Fruit fly (Drosophila melanogaster) whole organism, embryonic: ENCODE data around the gene CG7912.

ENCODE experiments used
- CG11085 ChIP-seq: fragments of 200-800 bp; sonication (Bioruptor generic); IDR thresholded peaks from 2 replicates; pipeline ENCODE4 v1.3.6; 2022; ENCODE audit warnings: missing biosample characterization, missing genetic modification characterization
- CG12104 ChIP-seq: fragments of 200-800 bp; sonication (Bioruptor generic); optimal IDR thresholded peaks from 3 replicates; lab custom pipeline; 2016; ENCODE audit warnings: missing biosample characterization, missing genetic modification characterization
- CG15269 ChIP-seq: fragments of 200-800 bp; sonication (Bioruptor generic); optimal IDR thresholded peaks from 2 replicates; lab custom pipeline; 2018; ENCODE audit warnings: missing biosample characterization, mild to moderate bottlenecking, missing genetic modification characterization, moderate library complexity
- CG16779 ChIP-seq: fragments of 200-800 bp; sonication (Bioruptor generic); IDR thresholded peaks from 2 replicates; pipeline ENCODE4 v1.3.6; 2022; ENCODE audit warnings: missing biosample characterization, missing genetic modification characterization
- CG17186 ChIP-seq: fragments of 200-800 bp; sonication (Bioruptor generic); optimal IDR thresholded peaks from 3 replicates; lab custom pipeline; 2017; ENCODE audit warnings: missing biosample characterization, missing genetic modification reagents, missing genetic modification characterization
- CG18476 ChIP-seq: fragments of 200-800 bp; sonication (Bioruptor generic); optimal IDR thresholded peaks from 2 replicates; lab custom pipeline; 2016; ENCODE audit warnings: missing biosample characterization, mild to moderate bottlenecking, missing genetic modification characterization
- CG2120 ChIP-seq: fragments of 200-800 bp; sonication (Bioruptor generic); optimal IDR thresholded peaks from 3 replicates; lab custom pipeline; 2016; ENCODE audit warnings: missing biosample characterization, missing genetic modification characterization
- CG32772 ChIP-seq: fragments of 200-800 bp; sonication (Bioruptor generic); IDR thresholded peaks from 2 replicates; pipeline ENCODE4 v1.3.6; 2022; ENCODE audit warnings: missing biosample characterization, missing genetic modification characterization
- CG4707 ChIP-seq: fragments of 200-800 bp; sonication (Bioruptor generic); optimal IDR thresholded peaks from 2 replicates; lab custom pipeline; 2018; ENCODE audit warnings: missing biosample characterization, mild to moderate bottlenecking, missing genetic modification characterization, moderate library complexity
- CG6175 ChIP-seq: fragments of 200-800 bp; sonication (Bioruptor generic); IDR thresholded peaks from 3 replicates; pipeline ENCODE4 v1.3.6; 2022; ENCODE audit warnings: missing biosample characterization, missing genetic modification characterization
- CG6791 ChIP-seq: fragments of 200-800 bp; sonication (Bioruptor generic); IDR thresholded peaks from 3 replicates; pipeline ENCODE4 v1.3.6; 2022; ENCODE audit warnings: missing biosample characterization, missing genetic modification characterization; ENCODE audit not compliant: partially characterized antibody
- CG7357 ChIP-seq: fragments of 200-800 bp; sonication (Bioruptor generic); IDR thresholded peaks from 3 replicates; pipeline ENCODE4 v1.3.6; 2022; ENCODE audit warnings: missing biosample characterization, missing genetic modification characterization
- CG8924 ChIP-seq: fragments of 200-800 bp; optimal IDR thresholded peaks from 3 replicates; lab custom pipeline; 2019; ENCODE audit warnings: missing biosample characterization, mild to moderate bottlenecking, missing genetic modification characterization, moderate library complexity
- CG9727 ChIP-seq: fragments of 200-800 bp; sonication (Bioruptor generic); optimal IDR thresholded peaks from 3 replicates; lab custom pipeline; 2017; ENCODE audit warnings: missing biosample characterization, mild to moderate bottlenecking, missing genetic modification characterization
- CG9932 ChIP-seq: fragments of 200-800 bp; sonication (Bioruptor generic); IDR thresholded peaks from 2 replicates; pipeline ENCODE4 v1.3.6; 2022; ENCODE audit warnings: missing biosample characterization, missing genetic modification characterization
- Chrac-16 ChIP-seq: fragments of 200-800 bp; sonication (Bioruptor generic); optimal IDR thresholded peaks from 3 replicates; lab custom pipeline; 2016; ENCODE audit warnings: missing biosample characterization, missing genetic modification characterization
- Doc2 ChIP-seq: fragments of 200-800 bp; sonication (Bioruptor generic); IDR thresholded peaks from 2 replicates; pipeline ENCODE4 v1.3.6; 2022; ENCODE audit warnings: missing biosample characterization, missing genetic modification characterization
- Drgx ChIP-seq: fragments of 200-800 bp; sonication (Bioruptor generic); IDR thresholded peaks from 2 replicates; pipeline ENCODE4 v1.3.6; 2022; ENCODE audit warnings: missing biosample characterization, missing genetic modification characterization
- E2f2 ChIP-seq: fragments of 200-800 bp; sonication (Bioruptor generic); IDR thresholded peaks from 2 replicates; pipeline ENCODE4 v1.3.6; 2022; ENCODE audit warnings: missing biosample characterization, missing genetic modification characterization
- Fer2 ChIP-seq: fragments of 200-800 bp; sonication (Bioruptor generic); optimal IDR thresholded peaks from 2 replicates; lab custom pipeline; 2018; ENCODE audit warnings: missing biosample characterization, mild to moderate bottlenecking, missing genetic modification characterization, moderate library complexity
- H2.0 ChIP-seq: fragments of 200-800 bp; sonication (Bioruptor generic); IDR thresholded peaks from 2 replicates; pipeline ENCODE4 v1.3.6; 2022; ENCODE audit warnings: missing biosample characterization, missing genetic modification characterization
- HLH3B ChIP-seq: fragments of 200-800 bp; sonication (Bioruptor generic); IDR thresholded peaks from 2 replicates; pipeline ENCODE4 v1.3.6; 2022; ENCODE audit warnings: missing biosample characterization, missing genetic modification characterization
- HmgD ChIP-seq: fragments of 200-800 bp; sonication (Bioruptor generic); optimal IDR thresholded peaks from 3 replicates; lab custom pipeline; 2016; ENCODE audit warnings: missing biosample characterization, missing genetic modification characterization
- HmgZ ChIP-seq: fragments of 200-800 bp; sonication (Bioruptor generic); optimal IDR thresholded peaks from 2 replicates; lab custom pipeline; 2018; ENCODE audit warnings: missing biosample characterization, mild to moderate bottlenecking, missing genetic modification characterization
- MBD-R2 ChIP-seq: fragments of 200-800 bp; sonication (Bioruptor generic); IDR thresholded peaks from 2 replicates; pipeline ENCODE4 v1.3.6; 2022; ENCODE audit warnings: missing biosample characterization, missing genetic modification characterization
- Ptx1 ChIP-seq: fragments of 200-800 bp; sonication (Bioruptor generic); IDR thresholded peaks from 2 replicates; pipeline ENCODE4 v1.3.6; 2022; ENCODE audit warnings: missing biosample characterization, missing genetic modification characterization
- Rfx ChIP-seq: fragments of 200-800 bp; sonication (Bioruptor generic); IDR thresholded peaks from 2 replicates; pipeline ENCODE4 v1.3.6; 2022; ENCODE audit warnings: missing biosample characterization, missing genetic modification characterization
- Side ChIP-seq: fragments of 200-800 bp; sonication (Bioruptor generic); optimal IDR thresholded peaks from 2 replicates; lab custom pipeline; 2016; ENCODE audit warnings: missing biosample characterization, missing genetic modification characterization
- Spps ChIP-seq: fragments of 200-800 bp; sonication (Bioruptor generic); optimal IDR thresholded peaks from 2 replicates; lab custom pipeline; 2018; ENCODE audit warnings: missing biosample characterization, mild to moderate bottlenecking, missing genetic modification characterization
- Stat92E ChIP-seq, 3 experiments: fragments of >200 bp in 2 of 3; fragments of 200-800 bp in 1 of 3; sonication (Bioruptor generic) in 1 of 3; optimal IDR thresholded peaks; 2 replicates each; lab custom pipeline; 2017 to 2019; ENCODE audit warnings: missing biosample characterization in 3 of 3, missing genetic modification characterization in 3 of 3, mild to moderate bottlenecking in 1 of 3, moderate library complexity in 1 of 3
- ara ChIP-seq: fragments of 200-800 bp; sonication (Bioruptor generic); IDR thresholded peaks from 2 replicates; pipeline ENCODE4 v1.3.6; 2022; ENCODE audit warnings: missing biosample characterization, missing genetic modification characterization
- bowl ChIP-seq: fragments of 200-800 bp; sonication (Bioruptor generic); IDR thresholded peaks from 2 replicates; pipeline ENCODE4 v1.3.6; 2022; ENCODE audit warnings: missing biosample characterization, missing genetic modification characterization
- bsh ChIP-seq, 2 experiments: fragments of 200-800 bp; sonication (Bioruptor generic); optimal IDR thresholded peaks; 2 replicates each; lab custom pipeline; 2017 to 2018; ENCODE audit warnings: mild to moderate bottlenecking in 2 of 2, missing biosample characterization in 2 of 2, missing genetic modification characterization in 2 of 2, moderate library complexity in 1 of 2
- corto ChIP-seq: fragments of 200-800 bp; sonication (Bioruptor generic); optimal IDR thresholded peaks from 2 replicates; lab custom pipeline; 2016; ENCODE audit warnings: missing biosample characterization, mild to moderate bottlenecking, missing genetic modification characterization, moderate library complexity
- crc ChIP-seq: fragments of 200-800 bp; sonication (Bioruptor generic); optimal IDR thresholded peaks from 2 replicates; lab custom pipeline; 2016; ENCODE audit warnings: missing biosample characterization, missing genetic modification characterization
- croc ChIP-seq: fragments of 200-800 bp; sonication (Bioruptor generic); conservative IDR thresholded peaks from 3 replicates; pipeline ENCODE4 v1.3.6; 2022; ENCODE audit warnings: missing biosample characterization, missing genetic modification characterization
- cwo ChIP-seq: fragments of 200-800 bp; sonication (Bioruptor generic); optimal IDR thresholded peaks from 3 replicates; lab custom pipeline; 2017; ENCODE audit warnings: missing biosample characterization, missing genetic modification characterization, mild to moderate bottlenecking, moderate library complexity, missing genetic modification reagents
- eyg ChIP-seq: fragments of 200-800 bp; sonication (Bioruptor generic); optimal IDR thresholded peaks from 3 replicates; lab custom pipeline; 2016; ENCODE audit warnings: missing biosample characterization, missing genetic modification characterization
- fd64A ChIP-seq: fragments of 200-800 bp; sonication (Bioruptor generic); optimal IDR thresholded peaks from 3 replicates; lab custom pipeline; 2018; ENCODE audit warnings: missing biosample characterization, mild to moderate bottlenecking, missing genetic modification characterization
- gem ChIP-seq: fragments of 200-800 bp; sonication (Bioruptor generic); optimal IDR thresholded peaks from 2 replicates; lab custom pipeline; 2019; ENCODE audit warnings: missing biosample characterization, mild to moderate bottlenecking, missing genetic modification characterization, moderate library complexity
- kay ChIP-seq: fragments of 200-800 bp; sonication (Bioruptor generic); optimal IDR thresholded peaks from 2 replicates; lab custom pipeline; 2016; ENCODE audit warnings: missing biosample characterization, missing genetic modification characterization
- kni ChIP-seq: fragments of 200-800 bp; sonication (Bioruptor generic); optimal IDR thresholded peaks from 3 replicates; lab custom pipeline; 2017; ENCODE audit warnings: mild to moderate bottlenecking, missing biosample characterization, missing genetic modification reagents, missing genetic modification characterization
- lilli ChIP-seq: fragments of 200-800 bp; sonication (Bioruptor generic); optimal IDR thresholded peaks from 3 replicates; lab custom pipeline; 2016; ENCODE audit warnings: missing biosample characterization, missing genetic modification characterization
- org-1 ChIP-seq: fragments of 200-800 bp; sonication (Bioruptor generic); optimal IDR thresholded peaks from 2 replicates; lab custom pipeline; 2017; ENCODE audit warnings: missing biosample characterization, missing genetic modification characterization
- psq ChIP-seq: fragments of 200-800 bp; sonication (Bioruptor generic); optimal IDR thresholded peaks from 2 replicates; lab custom pipeline; 2017; ENCODE audit warnings: missing biosample characterization, missing genetic modification characterization
- ranshi ChIP-seq: fragments of 200-800 bp; sonication (Bioruptor generic); IDR thresholded peaks from 2 replicates; pipeline ENCODE4 v1.3.6; 2022; ENCODE audit warnings: missing biosample characterization, missing genetic modification characterization
- ro ChIP-seq: fragments of 200-800 bp; sonication (Bioruptor generic); IDR thresholded peaks from 2 replicates; pipeline ENCODE4 v1.3.6; 2022; ENCODE audit warnings: missing biosample characterization, missing genetic modification characterization
- scrt ChIP-seq: fragments of 200-800 bp; sonication (Bioruptor generic); optimal IDR thresholded peaks from 2 replicates; lab custom pipeline; 2018; ENCODE audit warnings: missing biosample characterization, mild to moderate bottlenecking, missing genetic modification characterization, moderate library complexity
- so ChIP-seq: fragments of 200-800 bp; sonication (Bioruptor generic); IDR thresholded peaks from 3 replicates; pipeline ENCODE4 v1.3.6; 2022; ENCODE audit warnings: missing biosample characterization, missing genetic modification characterization
- stwl ChIP-seq: fragments of 200-800 bp; sonication (Bioruptor generic); optimal IDR thresholded peaks from 3 replicates; lab custom pipeline; 2018; ENCODE audit warnings: missing biosample characterization, mild to moderate bottlenecking, missing genetic modification characterization, moderate library complexity
- tna ChIP-seq: fragments of 200-800 bp; sonication (Bioruptor generic); IDR thresholded peaks from 2 replicates; pipeline ENCODE4 v1.3.6; 2022; ENCODE audit warnings: missing biosample characterization, missing genetic modification characterization; ENCODE audit not compliant: partially characterized antibody
- vnd ChIP-seq: fragments of 200-800 bp; sonication (Bioruptor generic); IDR thresholded peaks from 3 replicates; pipeline ENCODE4 v1.3.6; 2022; ENCODE audit warnings: missing biosample characterization, missing genetic modification characterization; ENCODE audit not compliant: partially characterized antibody

The CG7912 gene

dm6 chr3R:29978595-29978994 lies 30.4 kb downstream of the CG7912 start (continued):
- TF ChIP-seq eyg (GFP tag; lab: Kevin White, UChicago) = no peak
- peak; percentile 21 for TF ChIP-seq lilli (GFP tag; lab: Kevin White, UChicago)
- TF ChIP-seq HLH3B = peak; percentile 50; the same call in 1 of the 2 replicates
- TF ChIP-seq ara (GFP tag; lab: Robert Waterston, UW) = peak; percentile 22; the same call in 1 of the 2 replicates
- TF ChIP-seq CG6791 (GFP tag; lab: Robert Waterston, UW) = no peak
- TF ChIP-seq ranshi = peak; percentile 25; the same call in 1 of the 2 replicates
- TF ChIP-seq CG32772 = no peak
- TF ChIP-seq Spps (tag; lab: Kevin White, UChicago) = no peak
- no peak for TF ChIP-seq CG12104 (GFP tag; lab: Kevin White, UChicago)
- TF ChIP-seq Side = no peak
- peak; percentile 19; the same call in 1 of the 2 replicates for TF ChIP-seq H2.0
- no peak for TF ChIP-seq CG4707
- TF ChIP-seq Fer2 = no peak
- peak; percentile 51 for TF ChIP-seq Rfx (GFP tag; lab: Robert Waterston, UW)
- no peak for TF ChIP-seq so
- no peak for TF ChIP-seq CG17186 (GFP tag; lab: Kevin White, UChicago)
- no peak for TF ChIP-seq Doc2 (GFP tag; lab: Robert Waterston, UW)
- no peak for TF ChIP-seq bsh (GFP tag; optimal IDR thresholded peaks at IDR 0.05; lab: Kevin White, UChicago)
- no peak for TF ChIP-seq vnd
- TF ChIP-seq psq (GFP tag; lab: Kevin White, UChicago) = no peak
- no peak for TF ChIP-seq E2f2 (GFP tag; lab: Robert Waterston, UW)
- peak; percentile 33 for TF ChIP-seq CG8924 (tag; lab: Kevin White, UChicago)
- TF ChIP-seq Stat92E (GFP tag; optimal IDR thresholded peaks at IDR 0.05; lab: Kevin White, UChicago) = no peak
- no peak for TF ChIP-seq bowl
- TF ChIP-seq org-1 (GFP tag; lab: Kevin White, UChicago) = no peak
- 0 out of 3 replicates have a peak, but pooled peaks have one; percentile 17 for TF ChIP-seq croc (GFP tag; lab: Robert Waterston, UW)
- 0 out of 2 replicates have a peak, but pooled peaks have one; percentile 27 for TF ChIP-seq CG9932 (GFP tag; lab: Robert Waterston, UW)
- no peak for TF ChIP-seq Chrac-16 (GFP tag; lab: Kevin White, UChicago)
- TF ChIP-seq HmgZ (tag; lab: Kevin White, UChicago) = no peak
- no peak for TF ChIP-seq CG9727
- TF ChIP-seq kay = no peak
- TF ChIP-seq gem (tag; lab: Kevin White, UChicago) = peak; percentile 46
- peak; percentile 32 for TF ChIP-seq scrt (GFP tag; lab: Kevin White, UChicago)
- TF ChIP-seq fd64A = no peak
- TF ChIP-seq corto = no peak
- peak; percentile 51 for TF ChIP-seq CG2120 (GFP tag; lab: Kevin White, UChicago)
- no peak for TF ChIP-seq MBD-R2 (GFP tag; lab: Robert Waterston, UW)
- no peak for TF ChIP-seq Drgx (GFP tag; lab: Robert Waterston, UW)
- no peak for TF ChIP-seq tna (GFP tag; lab: Robert Waterston, UW)
- no peak for TF ChIP-seq kni (GFP tag; lab: Kevin White, UChicago)
- TF ChIP-seq CG7357 = no peak
- peak; percentile 36 for TF ChIP-seq CG15269
- no peak for TF ChIP-seq CG18476 (GFP tag; lab: Kevin White, UChicago)
- no peak for TF ChIP-seq HmgD (GFP tag; lab: Kevin White, UChicago)
- no peak for TF ChIP-seq CG11085 (GFP tag; lab: Robert Waterston, UW)
- peak; percentile 56; the same call in 1 of the 2 replicates for TF ChIP-seq Ptx1
- no peak for TF ChIP-seq crc (GFP tag; lab: Kevin White, UChicago)
- TF ChIP-seq cwo (GFP tag; lab: Kevin White, UChicago) = peak; percentile 20
- no peak for TF ChIP-seq CG6175 (GFP tag; lab: Robert Waterston, UW)
- no peak for TF ChIP-seq CG16779 (GFP tag; lab: Robert Waterston, UW)
- no peak for TF ChIP-seq ro (GFP tag; lab: Robert Waterston, UW)
- no peak for TF ChIP-seq stwl (tag; lab: Kevin White, UChicago)
